Worm (Caenorhabditis elegans): Measurements from ENCODE around the gene srbc-44.

srbc-44 gene

ce11 chrV:12788451-12788850, at the start of gene srbc-44:
Gene srbc-44 (minus strand): TSS chrV:12788551.
- no peak for TF ChIP-seq snpc-4 (tag; optimal IDR thresholded peaks at IDR 0.05)
- TF ChIP-seq ceh-83 (GFP tag; optimal IDR thresholded peaks at IDR 0.05) = no peak
- TF ChIP-seq elt-1 (tag; optimal IDR thresholded peaks at IDR 0.05; ENCODE audit: borderline replicate concordance, insufficient read depth) = no peak
- no peak for TF ChIP-seq mls-2 (tag; optimal IDR thresholded peaks at IDR 0.05)
- no peak for TF ChIP-seq pha-4 (tag; optimal IDR thresholded peaks at IDR 0.05)
- no peak for TF ChIP-seq M03D4.4 (tag; optimal IDR thresholded peaks at IDR 0.05)
- TF ChIP-seq ces-1 (GFP tag; optimal IDR thresholded peaks at IDR 0.05) = no peak
- no peak for TF ChIP-seq nhr-237 (tag; optimal IDR thresholded peaks at IDR 0.05)
- no peak for TF ChIP-seq tbx-8 (GFP tag; optimal IDR thresholded peaks at IDR 0.05)
- no peak for TF ChIP-seq elt-3 (tag; optimal IDR thresholded peaks at IDR 0.05)
- no peak for TF ChIP-seq ham-2 (GFP tag; optimal IDR thresholded peaks at IDR 0.05)
- no peak for TF ChIP-seq lin-32 (GFP tag; optimal IDR thresholded peaks at IDR 0.05)

DNA sequence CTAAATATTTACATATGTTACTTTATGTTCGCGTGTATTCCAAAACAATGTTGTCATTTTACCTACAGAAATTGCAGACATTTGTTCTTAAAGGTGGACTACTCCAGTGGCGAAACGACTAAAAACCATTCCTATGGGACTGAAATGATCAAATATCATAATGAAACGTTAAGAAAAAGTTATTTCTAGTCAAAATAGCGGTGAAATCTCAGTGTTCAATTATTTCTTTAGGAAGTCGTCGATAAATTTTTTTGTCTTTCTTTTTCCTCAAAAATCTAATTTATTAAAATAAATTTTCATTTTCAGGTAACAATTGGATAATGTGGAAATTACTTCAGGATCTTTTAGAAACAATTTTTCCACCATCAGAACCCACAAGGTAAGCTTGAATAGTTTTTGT, 47.0 kb upstream of the srbc-44 start, which contains the start of gene C44H9.4:
Gene C44H9.4, plus strand, starts transcription at position 301 of the 400 bp plus-strand sequence.
- TF ChIP-seq zip-8 (tag; optimal IDR thresholded peaks at IDR 0.05) (no peak), cnd-1 (tag; optimal IDR thresholded peaks at IDR 0.05) (no peak), nhr-28 (tag; optimal IDR thresholded peaks at IDR 0.05) (no peak), mab-5 (tag; optimal IDR thresholded peaks at IDR 0.05) (no peak), drap-1 (GFP tag; optimal IDR thresholded peaks at IDR 0.05) (no peak), flh-1 (GFP tag; optimal IDR thresholded peaks at IDR 0.05) (no peak), sptf-1 (tag; optimal IDR thresholded peaks at IDR 0.05) (no peak), ceh-83 (GFP tag; optimal IDR thresholded peaks at IDR 0.05) (no peak), nhr-237 (tag; optimal IDR thresholded peaks at IDR 0.05) (no peak), unc-120 (tag; optimal IDR thresholded peaks at IDR 0.05; ENCODE audit: poor library complexity, severe bottlenecking) (no peak), nhr-76 (tag; optimal IDR thresholded peaks at IDR 0.05) (no peak)

ce11 chrV:12827219-12827618, 38.9 kb upstream of the srbc-44 start, which contains the start of gene ugt-15:
Gene ugt-15 (plus strand): TSS chrV:12827519.
- TF ChIP-seq cnd-1 (tag; optimal IDR thresholded peaks at IDR 0.05) (no peak), lin-32 (GFP tag; optimal IDR thresholded peaks at IDR 0.05) (no peak), pha-4 (tag; optimal IDR thresholded peaks at IDR 0.05) (no peak), flh-1 (GFP tag; optimal IDR thresholded peaks at IDR 0.05) (no peak), zip-8 (tag; optimal IDR thresholded peaks at IDR 0.05) (no peak), nhr-76 (tag; optimal IDR thresholded peaks at IDR 0.05) (no peak), elt-1 (tag; optimal IDR thresholded peaks at IDR 0.05; ENCODE audit: borderline replicate concordance, insufficient read depth) (no peak), unc-120 (tag; optimal IDR thresholded peaks at IDR 0.05; ENCODE audit: poor library complexity, severe bottlenecking) (no peak), nhr-12 (tag; optimal IDR thresholded peaks at IDR 0.05) (no peak), ceh-39 (tag; optimal IDR thresholded peaks at IDR 0.05) (no peak), mls-2 (tag; optimal IDR thresholded peaks at IDR 0.05) (no peak), mab-5 (tag; optimal IDR thresholded peaks at IDR 0.05) (no peak), unc-62 (GFP tag; optimal IDR thresholded peaks at IDR 0.05) (no peak), lin-13 (tag; optimal IDR thresholded peaks at IDR 0.05) (no peak), mep-1 (tag; optimal IDR thresholded peaks at IDR 0.05) (no peak), ceh-83 (GFP tag; optimal IDR thresholded peaks at IDR 0.05) (no peak), nhr-28 (tag; optimal IDR thresholded peaks at IDR 0.05) (no peak)

DNA sequence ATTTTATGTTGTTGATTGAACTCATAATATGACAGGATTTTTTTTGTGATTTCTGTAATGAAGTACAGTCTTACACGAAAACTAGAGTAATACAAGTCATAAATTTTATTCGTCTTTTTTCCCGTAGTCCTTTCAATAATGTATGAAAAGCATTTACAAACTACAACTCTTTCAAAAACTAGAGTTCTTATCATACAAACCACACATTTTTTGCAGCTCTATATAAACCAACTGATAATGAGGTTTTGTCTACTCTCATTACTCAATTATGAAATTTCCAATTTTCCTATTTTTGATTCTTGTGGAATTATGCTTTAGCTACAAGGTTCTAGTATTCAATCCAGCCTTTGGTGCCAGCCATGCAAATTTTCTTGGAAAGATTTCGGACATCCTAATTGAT, 36.4 kb upstream of the srbc-44 start, which contains the start of gene ugt-16:
Gene ugt-16, plus strand, starts transcription at position 248 of the 400 bp plus-strand sequence.
- no peak for TF ChIP-seq elt-3 (tag; optimal IDR thresholded peaks at IDR 0.05)
- no peak for TF ChIP-seq pha-4 (tag; optimal IDR thresholded peaks at IDR 0.05)
- no peak for TF ChIP-seq zip-8 (tag; optimal IDR thresholded peaks at IDR 0.05)
- TF ChIP-seq unc-62 (GFP tag; optimal IDR thresholded peaks at IDR 0.05) = no peak
- no peak for TF ChIP-seq nhr-28 (tag; optimal IDR thresholded peaks at IDR 0.05)
- TF ChIP-seq ceh-43 (GFP tag; optimal IDR thresholded peaks at IDR 0.05) = no peak
- no peak for TF ChIP-seq nhr-2 (tag; optimal IDR thresholded peaks at IDR 0.05)
- TF ChIP-seq snpc-4 (tag; optimal IDR thresholded peaks at IDR 0.05) = no peak
- TF ChIP-seq nhr-76 (tag; optimal IDR thresholded peaks at IDR 0.05) = no peak
- no peak for TF ChIP-seq lin-13 (tag; optimal IDR thresholded peaks at IDR 0.05)
- no peak for TF ChIP-seq lin-32 (GFP tag; optimal IDR thresholded peaks at IDR 0.05)
- no peak for TF ChIP-seq ces-1 (GFP tag; optimal IDR thresholded peaks at IDR 0.05)
- no peak for TF ChIP-seq mab-5 (tag; optimal IDR thresholded peaks at IDR 0.05)

DNA sequence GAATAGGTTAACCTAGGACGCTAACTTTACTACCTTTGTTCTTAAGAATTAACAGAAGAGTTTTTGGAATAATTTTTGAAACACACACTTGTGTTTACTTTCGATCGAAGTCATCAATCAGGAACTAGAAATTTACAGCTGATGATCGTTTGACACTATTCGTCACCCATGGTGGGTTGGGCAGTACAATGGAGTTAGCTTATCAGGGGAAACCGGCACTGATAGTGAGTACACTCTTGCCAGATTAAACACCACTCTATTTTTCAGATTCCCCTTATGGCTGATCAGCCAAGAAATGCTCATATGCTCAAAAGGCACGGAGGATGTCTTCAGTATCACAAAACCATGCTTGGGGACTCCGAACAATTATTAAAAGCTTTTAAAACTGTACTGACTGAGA, 33.7 kb upstream of the srbc-44 start:
- TF ChIP-seq M03D4.4 (tag; optimal IDR thresholded peaks at IDR 0.05) (no peak), ztf-11 (tag; optimal IDR thresholded peaks at IDR 0.05) (no peak), bed-3 (GFP tag; optimal IDR thresholded peaks at IDR 0.05) (no peak), elt-3 (tag; optimal IDR thresholded peaks at IDR 0.05) (no peak), ceh-39 (tag; optimal IDR thresholded peaks at IDR 0.05) (no peak), nhr-2 (tag; optimal IDR thresholded peaks at IDR 0.05) (no peak)
